Worm (Caenorhabditis elegans): ENCODE results near the gene W10G11.2.
A peak's percentile ranks its signal among the peaks of the same experiment; 100 is the strongest.

W10G11.2 gene

ce11 chrII:3561561-3561960, at the start of gene W10G11.2:
TSS of gene W10G11.2 (minus strand) at chrII:3561661.
- no peak for TF ChIP-seq gei-8 (GFP tag; optimal IDR thresholded peaks at IDR 0.05)
- no peak for TF ChIP-seq tag-97 (GFP tag; IDR thresholded peaks at IDR 0.05)
- no peak for TF ChIP-seq nhr-48 (tag; optimal IDR thresholded peaks at IDR 0.05)
- no peak for TF ChIP-seq daf-8 (GFP tag; IDR thresholded peaks at IDR 0.05)
- no peak for TF ChIP-seq ztf-7 (tag; optimal IDR thresholded peaks at IDR 0.05)
- no peak for TF ChIP-seq nhr-102 (tag; optimal IDR thresholded peaks at IDR 0.05)
- TF ChIP-seq ceh-20 (GFP tag; IDR thresholded peaks at IDR 0.05), result no peak
- TF ChIP-seq spr-1 (tag; optimal IDR thresholded peaks at IDR 0.05), result no peak
- TF ChIP-seq zfp-3 (GFP tag; conservative IDR thresholded peaks at IDR 0.05), result no peak
- no peak for TF ChIP-seq ces-1 (GFP tag; optimal IDR thresholded peaks at IDR 0.05)
- no peak for TF ChIP-seq daf-12 (tag; optimal IDR thresholded peaks at IDR 0.05)
- TF ChIP-seq mxl-3 (GFP tag; optimal IDR thresholded peaks at IDR 0.05), result no peak
- TF ChIP-seq hmg-1.1 (GFP tag; IDR thresholded peaks at IDR 0.05), result no peak
- TF ChIP-seq D1046.2 (GFP tag; IDR thresholded peaks at IDR 0.05), result no peak
- no peak for TF ChIP-seq dpl-1 (GFP tag; optimal IDR thresholded peaks at IDR 0.05)
- no peak for TF ChIP-seq tra-1 (GFP tag; IDR thresholded peaks at IDR 0.05)
- TF ChIP-seq lin-13 (GFP tag; optimal IDR thresholded peaks at IDR 0.05), result no peak
- TF ChIP-seq snpc-1.2 (GFP tag; IDR thresholded peaks at IDR 0.05), result no peak
- no peak for TF ChIP-seq daf-16 (GFP tag; optimal IDR thresholded peaks at IDR 0.05)
- TF ChIP-seq daf-16 (tag; optimal IDR thresholded peaks at IDR 0.05), result no peak

ce11 chrII:3609764-3610163, 48.3 kb upstream of the W10G11.2 start, which contains the start of gene Y49F6A.5:
TSS of gene Y49F6A.5 (minus strand) at chrII:3609864.
- TF ChIP-seq nhr-111 (GFP tag; optimal IDR thresholded peaks at IDR 0.05) (no peak), zip-2 (tag; optimal IDR thresholded peaks at IDR 0.05) (no peak), hlh-11 (tag; optimal IDR thresholded peaks at IDR 0.05) (no peak), rbr-2 (tag; optimal IDR thresholded peaks at IDR 0.05) (no peak), F49E8.2 (tag; optimal IDR thresholded peaks at IDR 0.05; ENCODE audit: borderline replicate concordance) (no peak), nhr-25 (tag; optimal IDR thresholded peaks at IDR 0.05; ENCODE audit: borderline replicate concordance, insufficient read depth) (no peak), spr-1 (tag; optimal IDR thresholded peaks at IDR 0.05) (no peak), ceh-44 (GFP tag; IDR thresholded peaks at IDR 0.05) (no peak), daf-19 (GFP tag; conservative IDR thresholded peaks at IDR 0.05) (no peak)

ce11 chrII:3604578-3604977, 43.1 kb upstream of the W10G11.2 start:
- TF ChIP-seq ama-1 (optimal IDR thresholded peaks at IDR 0.05) (no peak), gei-8 (GFP tag; optimal IDR thresholded peaks at IDR 0.05) (no peak), madf-9 (GFP tag; conservative IDR thresholded peaks at IDR 0.05) (no peak), Y5F2A.4 (GFP tag; optimal IDR thresholded peaks at IDR 0.05) (no peak), daf-8 (GFP tag; IDR thresholded peaks at IDR 0.05) (no peak), nhr-76 (tag; optimal IDR thresholded peaks at IDR 0.05) (no peak), ZK546.5 (tag; optimal IDR thresholded peaks at IDR 0.05) (no peak), set-16 (GFP tag; IDR thresholded peaks at IDR 0.05) (peak; percentile 76)

ce11 chrII:3598721-3599120, 37.3 kb upstream of the W10G11.2 start, which contains the start of gene Y49F6A.11:
TSS of gene Y49F6A.11 (minus strand) at chrII:3598821.
- TF ChIP-seq tag-97 (GFP tag; IDR thresholded peaks at IDR 0.05) (no peak), ceh-82 (tag; optimal IDR thresholded peaks at IDR 0.05) (no peak), vab-7 (GFP tag; IDR thresholded peaks at IDR 0.05) (no peak), skn-1 (tag; optimal IDR thresholded peaks at IDR 0.05) (no peak), T26A8.4 (GFP tag; IDR thresholded peaks at IDR 0.05) (no peak), Y75B8A.6 (GFP tag; IDR thresholded peaks at IDR 0.05) (no peak), R02D3.7 (tag; optimal IDR thresholded peaks at IDR 0.05) (no peak), daf-12 (tag; optimal IDR thresholded peaks at IDR 0.05) (no peak), dpl-1 (GFP tag; optimal IDR thresholded peaks at IDR 0.05) (no peak), nhr-237 (tag; optimal IDR thresholded peaks at IDR 0.05) (no peak), nhr-76 (tag; optimal IDR thresholded peaks at IDR 0.05) (no peak), spr-1 (tag; optimal IDR thresholded peaks at IDR 0.05) (no peak), sdz-12 (GFP tag; optimal IDR thresholded peaks at IDR 0.05) (no peak), ceh-62 (tag; optimal IDR thresholded peaks at IDR 0.05) (no peak), lin-38 (GFP tag; IDR thresholded peaks at IDR 0.05) (no peak), dmd-9 (GFP tag; IDR thresholded peaks at IDR 0.05) (no peak), zip-11 (GFP tag; IDR thresholded peaks at IDR 0.05) (no peak), mxl-2 (GFP tag; conservative IDR thresholded peaks at IDR 0.05) (no peak), aha-1 (tag) (no peak)

Data from whole organism, L4 larva.